Worm (Caenorhabditis elegans) whole organism, L4 larva: Measurements from ENCODE around the gene srd-21.
A peak's percentile ranks its signal among the peaks of the same experiment; 100 is the strongest.

Experiments
- F26F4.8 ChIP-seq: fragments of 200-800 bp; sonication (Bioruptor generic); conservative IDR thresholded peaks from 2 replicates; pipeline ENCODE4 v1.3.6; 2022; ENCODE audit warnings: missing genetic modification characterization, missing compliant biosample characterization
- R02D3.7 ChIP-seq: fragments of 150-350 bp; sonication (generic microtip); optimal IDR thresholded peaks from 3 replicates; lab custom pipeline; 2014; ENCODE audit warnings: missing biosample characterization, missing genetic modification characterization
- T26A8.4 ChIP-seq: fragments of 200-800 bp; sonication (Bioruptor generic); IDR thresholded peaks from 2 replicates; pipeline ENCODE4 v1.3.6; 2022; ENCODE audit warnings: missing genetic modification characterization, missing compliant biosample characterization
- Y48G9A.11 ChIP-seq: fragments of 200-800 bp; sonication (Bioruptor generic); IDR thresholded peaks from 2 replicates; pipeline ENCODE4 v1.3.6; 2022; ENCODE audit warnings: missing genetic modification reagents, missing genetic modification characterization, missing compliant biosample characterization
- Y5F2A.4 ChIP-seq: fragments of 200-800 bp; sonication (Bioruptor generic); optimal IDR thresholded peaks from 2 replicates; lab custom pipeline; 2018; ENCODE audit warnings: mild to moderate bottlenecking, missing genetic modification characterization, missing compliant biosample characterization
- Y75B8A.6 ChIP-seq: fragments of 200-800 bp; sonication (Bioruptor generic); IDR thresholded peaks from 2 replicates; pipeline ENCODE4 v1.3.6; 2022; ENCODE audit warnings: missing genetic modification reagents, missing genetic modification characterization, missing compliant biosample characterization
- ZK337.2 ChIP-seq: fragments of 200-800 bp; sonication (Bioruptor generic); IDR thresholded peaks from 2 replicates; pipeline ENCODE4 v1.3.6; 2022; ENCODE audit warnings: missing genetic modification reagents, missing genetic modification characterization, missing compliant biosample characterization
- ZK546.5 ChIP-seq, 2 experiments: sonication (generic microtip); optimal IDR thresholded peaks; 2 replicates each; lab custom pipeline; 2017; ENCODE audit warnings: missing biosample characterization in 2 of 2, missing genetic modification characterization in 2 of 2
- aly-2 ChIP-seq: sonication (generic microtip); optimal IDR thresholded peaks from 2 replicates; lab custom pipeline; 2018; ENCODE audit warnings: missing biosample characterization, missing genetic modification characterization
- ama-1 ChIP-seq: fragments of 150-350 bp; optimal IDR thresholded peaks from 2 replicates; lab custom pipeline; 2014; ENCODE audit warnings: inconsistent platforms, mixed read lengths
- attf-4 ChIP-seq: sonication (generic microtip); optimal IDR thresholded peaks from 3 replicates; lab custom pipeline; 2017; ENCODE audit warnings: missing biosample characterization, missing genetic modification characterization
- ceh-20 ChIP-seq: fragments of 200-800 bp; sonication (Bioruptor generic); IDR thresholded peaks from 2 replicates; pipeline ENCODE4 v1.3.6; 2022; ENCODE audit warnings: missing genetic modification reagents, missing genetic modification characterization, missing compliant biosample characterization
- ceh-28 ChIP-seq: fragments of 150-350 bp; optimal IDR thresholded peaks from 2 replicates; lab custom pipeline; 2014; ENCODE audit warnings: missing biosample characterization, missing genetic modification reagents, missing genetic modification characterization
- ceh-32 ChIP-seq: sonication (generic microtip); optimal IDR thresholded peaks from 2 replicates; lab custom pipeline; 2016; ENCODE audit warnings: mild to moderate bottlenecking, missing genetic modification characterization, missing compliant biosample characterization; ENCODE audit not compliant: poor library complexity
- ceh-62 ChIP-seq: sonication (generic microtip); optimal IDR thresholded peaks from 2 replicates; lab custom pipeline; 2017; ENCODE audit warnings: missing biosample characterization, missing genetic modification characterization
- ceh-82 ChIP-seq: sonication (generic microtip); optimal IDR thresholded peaks from 2 replicates; lab custom pipeline; 2017; ENCODE audit warnings: missing biosample characterization, missing genetic modification characterization
- ctbp-1 ChIP-seq: fragments of 200-800 bp; sonication (Bioruptor generic); IDR thresholded peaks from 2 replicates; pipeline ENCODE4 v1.3.6; 2022; ENCODE audit warnings: missing genetic modification reagents, missing genetic modification characterization, missing compliant biosample characterization
- daf-16 ChIP-seq, 3 experiments: sonication (generic microtip); optimal IDR thresholded peaks; 2 replicates each; lab custom pipeline; 2016 to 2017; ENCODE audit warnings: missing genetic modification characterization in 3 of 3, missing genetic modification reagents in 3 of 3, mild to moderate bottlenecking in 2 of 3, missing compliant biosample characterization in 2 of 3, missing biosample characterization in 1 of 3, moderate library complexity in 1 of 3
- daf-19 ChIP-seq: fragments of 200-800 bp; sonication (Bioruptor generic); conservative IDR thresholded peaks from 2 replicates; pipeline ENCODE4 v1.3.6; 2022; ENCODE audit warnings: missing genetic modification characterization, missing compliant biosample characterization
- daf-8 ChIP-seq: fragments of 200-800 bp; sonication (Bioruptor generic); IDR thresholded peaks from 2 replicates; pipeline ENCODE4 v1.3.6; 2022; ENCODE audit warnings: missing genetic modification characterization, missing compliant biosample characterization
- dmd-6 ChIP-seq: fragments of 200-800 bp; sonication (Bioruptor generic); IDR thresholded peaks from 2 replicates; pipeline ENCODE4 v1.3.6; 2022; ENCODE audit warnings: missing genetic modification reagents, missing genetic modification characterization, missing compliant biosample characterization
- dmd-8 ChIP-seq: fragments of 200-800 bp; sonication (Bioruptor generic); IDR thresholded peaks from 2 replicates; pipeline ENCODE4 v1.3.6; 2022; ENCODE audit warnings: missing genetic modification characterization, missing compliant biosample characterization
- dmd-9 ChIP-seq: fragments of 200-800 bp; sonication (Bioruptor generic); IDR thresholded peaks from 2 replicates; pipeline ENCODE4 v1.3.6; 2022; ENCODE audit warnings: missing genetic modification reagents, missing genetic modification characterization, missing compliant biosample characterization
- duxl-1 ChIP-seq: sonication (generic microtip); optimal IDR thresholded peaks from 2 replicates; lab custom pipeline; 2016; ENCODE audit warnings: mild to moderate bottlenecking, missing genetic modification characterization, moderate library complexity, missing compliant biosample characterization; ENCODE audit not compliant: poor library complexity
- dve-1 ChIP-seq: sonication (generic microtip); optimal IDR thresholded peaks from 2 replicates; lab custom pipeline; 2017; ENCODE audit warnings: antibody characterized with exemption, mild to moderate bottlenecking, missing genetic modification characterization, missing compliant biosample characterization; ENCODE audit not compliant: insufficient read depth
- fkh-10 ChIP-seq: fragments of 150-350 bp; optimal IDR thresholded peaks from 2 replicates; lab custom pipeline; 2014; ENCODE audit warnings: missing biosample characterization, missing genetic modification reagents, missing genetic modification characterization
- hmg-1.1 ChIP-seq: fragments of 200-800 bp; sonication (Bioruptor generic); IDR thresholded peaks from 2 replicates; pipeline ENCODE4 v1.3.6; 2022; ENCODE audit warnings: missing genetic modification reagents, missing genetic modification characterization, missing compliant biosample characterization
- lin-1 ChIP-seq: fragments of 200-800 bp; sonication (Bioruptor generic); IDR thresholded peaks from 2 replicates; pipeline ENCODE4 v1.3.6; 2022; ENCODE audit warnings: missing genetic modification reagents, missing genetic modification characterization, missing compliant biosample characterization
- lin-13 ChIP-seq: fragments of 150-350 bp; optimal IDR thresholded peaks from 2 replicates; lab custom pipeline; 2014; ENCODE audit warnings: missing biosample characterization, missing genetic modification reagents, missing genetic modification characterization
- lin-15B ChIP-seq: fragments of 150-350 bp; sonication (generic microtip); optimal IDR thresholded peaks from 3 replicates; lab custom pipeline; 2014; ENCODE audit warnings: missing biosample characterization, missing genetic modification characterization
- lin-29 ChIP-seq: fragments of 200-800 bp; sonication (Bioruptor generic); IDR thresholded peaks from 2 replicates; pipeline ENCODE4 v1.3.6; 2022; ENCODE audit warnings: missing genetic modification reagents, missing genetic modification characterization, missing compliant biosample characterization
- madf-5 ChIP-seq, 2 experiments: fragments of 200-800 bp; sonication (Bioruptor generic); IDR thresholded peaks; 2 replicates each; pipeline ENCODE4 v1.3.6; 2022; ENCODE audit warnings: missing compliant biosample characterization in 2 of 2, missing genetic modification characterization in 2 of 2
- mdt-29 ChIP-seq: fragments of 200-800 bp; sonication (Bioruptor generic); IDR thresholded peaks from 2 replicates; pipeline ENCODE4 v1.3.6; 2022; ENCODE audit warnings: missing genetic modification reagents, missing genetic modification characterization, missing compliant biosample characterization
- mxl-3 ChIP-seq: fragments of 200-800 bp; sonication (Bioruptor generic); optimal IDR thresholded peaks from 2 replicates; lab custom pipeline; 2018; ENCODE audit warnings: mild to moderate bottlenecking, missing genetic modification characterization, missing compliant biosample characterization
- nhr-10 ChIP-seq: fragments of 150-350 bp; optimal IDR thresholded peaks from 2 replicates; lab custom pipeline; 2014; ENCODE audit warnings: missing biosample characterization, missing genetic modification characterization
- nhr-102 ChIP-seq: sonication (generic microtip); optimal IDR thresholded peaks from 2 replicates; lab custom pipeline; 2016; ENCODE audit warnings: mild to moderate bottlenecking, missing genetic modification characterization, moderate library complexity, missing compliant biosample characterization
- nhr-237 ChIP-seq: sonication (generic microtip); optimal IDR thresholded peaks from 2 replicates; lab custom pipeline; 2017; ENCODE audit warnings: missing biosample characterization, missing genetic modification characterization
- nhr-76 ChIP-seq: fragments of 150-350 bp; optimal IDR thresholded peaks from 2 replicates; lab custom pipeline; 2014; ENCODE audit warnings: missing biosample characterization, missing genetic modification characterization
- php-3 ChIP-seq: fragments of 200-800 bp; sonication (Bioruptor generic); IDR thresholded peaks from 2 replicates; pipeline ENCODE4 v1.3.6; 2022; ENCODE audit warnings: missing genetic modification reagents, missing genetic modification characterization, missing compliant biosample characterization
- set-16 ChIP-seq: fragments of 200-800 bp; sonication (Bioruptor generic); IDR thresholded peaks from 2 replicates; pipeline ENCODE4 v1.3.6; 2022; ENCODE audit warnings: missing genetic modification reagents, missing genetic modification characterization, missing compliant biosample characterization
- snpc-1.2 ChIP-seq: fragments of 200-800 bp; sonication (Bioruptor generic); IDR thresholded peaks from 2 replicates; pipeline ENCODE4 v1.3.6; 2022; ENCODE audit warnings: missing genetic modification reagents, missing genetic modification characterization, missing compliant biosample characterization
- unc-62 ChIP-seq, 3 experiments: fragments of 150-350 bp in 1 of 3; sonication (generic microtip); optimal IDR thresholded peaks in 2 of 3; peaks in 1 of 3; 1 replicate in 1 of 3; 2 replicates in 2 of 3; lab custom pipeline; 2014 to 2017; ENCODE audit warnings: missing biosample characterization in 3 of 3, missing genetic modification characterization in 3 of 3, missing genetic modification reagents in 3 of 3, missing genotype in 1 of 3
- vab-7 ChIP-seq: fragments of 200-800 bp; sonication (Bioruptor generic); IDR thresholded peaks from 2 replicates; pipeline ENCODE4 v1.3.6; 2022; ENCODE audit warnings: missing genetic modification reagents, missing genetic modification characterization, missing compliant biosample characterization
- zfp-3 ChIP-seq: fragments of 200-800 bp; sonication (Bioruptor generic); conservative IDR thresholded peaks from 2 replicates; pipeline ENCODE4 v1.3.6; 2022; ENCODE audit warnings: missing genetic modification reagents, missing genetic modification characterization, missing compliant biosample characterization
- zip-2 ChIP-seq: fragments of 150-350 bp; optimal IDR thresholded peaks from 2 replicates; lab custom pipeline; 2014; ENCODE audit warnings: missing biosample characterization, missing genetic modification characterization
- ztf-11 ChIP-seq: fragments of 150-350 bp; optimal IDR thresholded peaks from 2 replicates; lab custom pipeline; 2014; ENCODE audit warnings: missing biosample characterization, missing genetic modification characterization

Gene srd-21

DNA sequence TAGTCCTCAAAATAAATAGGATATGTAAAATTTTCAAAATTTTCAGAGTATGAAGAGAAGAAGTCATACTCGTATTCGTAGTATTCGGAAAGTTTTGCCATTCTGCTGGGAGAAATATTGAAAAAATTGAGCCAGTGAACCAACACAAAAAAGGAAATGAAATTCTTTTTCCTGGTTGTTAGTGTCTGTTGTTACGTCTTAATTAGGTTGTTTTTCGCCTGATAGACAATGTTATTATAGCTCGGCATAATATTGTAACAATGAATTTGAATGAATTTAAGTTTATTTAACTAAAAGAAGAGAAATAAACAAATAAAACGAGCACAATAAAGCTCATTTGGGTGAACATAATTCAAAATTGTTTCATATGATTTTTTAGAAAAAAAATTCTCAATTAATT is 41.3 kb upstream of the srd-21 start, which contains the start of gene srw-73:
TSS of gene srw-73 (minus strand) at position 101 of the 400 bp plus-strand sequence.
- no peak for TF ChIP-seq T26A8.4
- no peak for TF ChIP-seq zfp-3 (GFP tag; lab: Robert Waterston, UW)
- TF ChIP-seq duxl-1 (tag; lab: Kevin White, UChicago) = no peak
- TF ChIP-seq nhr-76 (tag; lab: Kevin White, UChicago) = no peak
- no peak for TF ChIP-seq ceh-28 (tag; lab: Kevin White, UChicago)
- no peak for TF ChIP-seq ztf-11
- TF ChIP-seq daf-19 (GFP tag; lab: Robert Waterston, UW) = no peak
- no peak for TF ChIP-seq snpc-1.2 (GFP tag; lab: Robert Waterston, UW)
- TF ChIP-seq Y5F2A.4 = no peak
- no peak for TF ChIP-seq ctbp-1 (GFP tag; lab: Robert Waterston, UW)
- TF ChIP-seq R02D3.7 = no peak
- no peak for TF ChIP-seq dmd-8 (GFP tag; lab: Robert Waterston, UW)
- no peak for TF ChIP-seq lin-1 (GFP tag; lab: Robert Waterston, UW)
- TF ChIP-seq ZK337.2 (GFP tag; lab: Robert Waterston, UW) = no peak
- no peak for TF ChIP-seq set-16 (GFP tag; lab: Robert Waterston, UW)
- TF ChIP-seq, all 104 proteins: peak for 0

DNA sequence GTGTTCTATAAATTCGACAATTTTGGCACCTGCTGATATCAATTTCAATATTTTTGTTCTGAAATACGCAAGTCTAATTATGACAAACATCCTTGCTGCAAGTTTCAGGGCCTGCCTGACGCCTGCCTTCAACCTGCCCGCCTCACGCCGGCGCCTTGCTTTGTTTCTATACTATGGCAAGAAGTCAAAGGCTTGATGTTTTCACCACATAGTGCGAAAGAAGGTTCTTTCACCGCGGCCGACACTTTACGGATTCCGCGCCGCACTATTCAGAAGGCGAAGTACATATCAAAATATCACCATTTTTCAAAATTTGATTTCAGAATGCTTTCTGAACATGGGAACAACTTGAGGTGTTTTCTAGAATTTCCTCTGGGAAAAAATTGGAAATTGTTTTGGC is 40.2 kb upstream of the srd-21 start:
- TF ChIP-seq attf-4 (tag; lab: Kevin White, UChicago) (no peak), F26F4.8 (no peak), ama-1 (lab: Kevin White, UChicago) (no peak), ceh-28 (tag; lab: Kevin White, UChicago) (no peak), vab-7 (GFP tag; lab: Robert Waterston, UW) (no peak), ceh-62 (tag; lab: Kevin White, UChicago) (no peak), ZK546.5 (tag; optimal IDR thresholded peaks at IDR 0.05; lab: Kevin White, UChicago) (no peak), mdt-29 (no peak)

DNA sequence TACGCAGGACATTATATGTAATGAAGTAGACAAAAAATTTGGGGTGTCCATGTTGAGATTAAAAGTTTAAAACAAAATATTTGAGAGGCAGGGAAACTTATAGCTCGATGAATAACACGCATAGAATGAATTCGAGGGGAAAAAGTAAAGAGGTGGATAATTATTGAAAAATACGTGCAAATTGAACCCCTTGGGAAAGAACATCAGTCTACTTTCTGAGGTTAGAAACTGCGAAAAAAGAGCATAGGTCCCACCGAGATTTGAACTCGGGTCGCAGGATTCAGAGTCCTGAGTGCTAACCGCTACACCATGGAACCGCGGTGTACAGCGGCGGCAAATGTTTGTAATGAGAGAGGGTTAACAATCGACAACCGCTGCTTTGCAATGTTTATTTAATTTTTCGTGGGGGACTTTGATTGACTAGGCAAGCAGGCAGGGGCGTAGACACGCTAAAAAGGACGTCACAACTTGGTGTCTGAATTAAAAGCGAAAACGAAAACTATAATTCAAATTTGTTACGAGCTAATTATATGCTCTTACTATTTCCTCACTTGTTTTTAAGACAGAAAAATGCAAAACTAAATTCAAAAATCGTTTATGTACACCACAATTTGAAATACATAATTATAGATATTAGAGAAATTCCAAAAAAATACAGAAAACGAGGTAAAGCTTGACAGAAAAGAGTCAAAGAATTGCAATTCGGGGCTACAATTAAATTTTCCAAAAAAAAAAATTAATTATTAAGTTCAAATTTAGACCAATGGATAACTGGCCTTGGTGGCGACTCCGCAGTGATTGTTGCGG is 37.5 kb upstream of the srd-21 start, which contains the start of gene srh-269:
TSS of gene srh-269 (minus strand) at position 51 of the 807 bp plus-strand sequence.
- TF ChIP-seq lin-15B (no peak), fkh-10 (GFP tag; lab: Kevin White, UChicago) (no peak), ceh-20 (GFP tag; lab: Robert Waterston, UW) (peak; percentile 86), daf-8 (GFP tag; lab: Robert Waterston, UW) (0 out of 2 replicates have a peak, but pooled peaks have one; percentile 37), php-3 (GFP tag; lab: Robert Waterston, UW) (peak; percentile 80), Y75B8A.6 (GFP tag; lab: Robert Waterston, UW) (peak; percentile 93), daf-16 (GFP tag; optimal IDR thresholded peaks at IDR 0.05; lab: Kevin White, UChicago) (peak; percentile 54 to 79), daf-16 (tag; optimal IDR thresholded peaks at IDR 0.05; lab: Kevin White, UChicago) (peak; percentile 81), nhr-102 (tag; lab: Kevin White, UChicago) (peak; percentile 77), zip-2 (no peak), unc-62 (GFP tag; optimal IDR thresholded peaks at IDR 0.05 in 1 of 2; lab: Kevin White, UChicago) (no peak), unc-62 (tag; optimal IDR thresholded peaks at IDR 0.05; lab: Kevin White, UChicago) (no peak), ceh-82 (tag; lab: Kevin White, UChicago) (no peak), set-16 (GFP tag; lab: Robert Waterston, UW) (peak; percentile 37; the same call in 1 of the 2 replicates), nhr-10 (no peak), F26F4.8 (peak; percentile 86), aly-2 (tag; lab: Kevin White, UChicago) (no peak), dmd-8 (GFP tag; lab: Robert Waterston, UW) (peak; percentile 92), dve-1 (peak; percentile 83), Y48G9A.11 (GFP tag; lab: Robert Waterston, UW) (peak; percentile 78), dmd-6 (peak; percentile 69), dmd-9 (GFP tag; lab: Robert Waterston, UW) (peak; percentile 61; the same call in 1 of the 2 replicates), lin-29 (GFP tag; lab: Robert Waterston, UW) (peak; percentile 57), hmg-1.1 (GFP tag; lab: Robert Waterston, UW) (peak; percentile 81), ceh-32 (tag; lab: Kevin White, UChicago) (no peak), mxl-3 (GFP tag; lab: Kevin White, UChicago) (peak; percentile 59), nhr-237 (tag; lab: Kevin White, UChicago) (no peak), madf-5 (GFP tag; IDR thresholded peaks at IDR 0.05; lab: Robert Waterston, UW) (peak; percentile 62 to 75; a peak in 1 of 4 replicates), lin-13 (peak; percentile 38)
